Worm (Caenorhabditis elegans): ENCODE data around the gene srg-59.

The srg-59 gene

DNA sequence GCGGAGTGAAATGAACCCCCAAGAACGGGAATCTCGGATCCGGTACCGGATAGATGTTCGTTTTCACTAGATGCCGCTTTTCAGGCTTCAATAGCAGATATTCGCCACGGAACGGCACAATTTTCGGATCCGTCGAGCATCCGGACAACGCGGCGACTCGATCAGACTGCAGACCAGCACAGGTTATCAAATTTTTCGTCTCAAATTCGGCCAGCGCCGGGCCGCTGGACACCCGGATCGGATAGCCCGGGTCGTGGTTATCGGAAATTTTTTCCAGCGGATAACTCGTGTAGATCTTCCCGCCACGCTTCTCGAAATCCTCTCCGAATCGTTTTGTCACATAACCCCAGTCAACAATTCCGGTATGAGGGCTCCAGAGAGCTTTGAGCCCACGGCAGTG is 34.6 kb downstream of the srg-59 start:
- TF ChIP-seq sma-3 (GFP tag; optimal IDR thresholded peaks at IDR 0.05), result no peak
- TF ChIP-seq zag-1 (tag; optimal IDR thresholded peaks at IDR 0.05), result no peak
- TF ChIP-seq nhr-21 (tag; optimal IDR thresholded peaks at IDR 0.05), result no peak
- TF ChIP-seq F13H6.1 (tag; optimal IDR thresholded peaks at IDR 0.05), result no peak
- TF ChIP-seq nhr-12 (tag; optimal IDR thresholded peaks at IDR 0.05), result no peak
- no peak for TF ChIP-seq mbf-1 (tag; optimal IDR thresholded peaks at IDR 0.05)
- no peak for TF ChIP-seq C34F6.9 (tag; optimal IDR thresholded peaks at IDR 0.05)
- TF ChIP-seq mab-5 (tag; optimal IDR thresholded peaks at IDR 0.05), result no peak
- TF ChIP-seq ceh-82 (tag; optimal IDR thresholded peaks at IDR 0.05), result no peak
- TF ChIP-seq aly-2 (tag; optimal IDR thresholded peaks at IDR 0.05), result no peak
- no peak for TF ChIP-seq gmeb-1 (tag; optimal IDR thresholded peaks at IDR 0.05)
- no peak for TF ChIP-seq nhr-25 (tag; optimal IDR thresholded peaks at IDR 0.05)
- no peak for TF ChIP-seq skn-1 (tag; optimal IDR thresholded peaks at IDR 0.05)
- TF ChIP-seq nhr-23 (tag; optimal IDR thresholded peaks at IDR 0.05), result no peak
- no peak for TF ChIP-seq unc-62 (GFP tag; optimal IDR thresholded peaks at IDR 0.05)

DNA sequence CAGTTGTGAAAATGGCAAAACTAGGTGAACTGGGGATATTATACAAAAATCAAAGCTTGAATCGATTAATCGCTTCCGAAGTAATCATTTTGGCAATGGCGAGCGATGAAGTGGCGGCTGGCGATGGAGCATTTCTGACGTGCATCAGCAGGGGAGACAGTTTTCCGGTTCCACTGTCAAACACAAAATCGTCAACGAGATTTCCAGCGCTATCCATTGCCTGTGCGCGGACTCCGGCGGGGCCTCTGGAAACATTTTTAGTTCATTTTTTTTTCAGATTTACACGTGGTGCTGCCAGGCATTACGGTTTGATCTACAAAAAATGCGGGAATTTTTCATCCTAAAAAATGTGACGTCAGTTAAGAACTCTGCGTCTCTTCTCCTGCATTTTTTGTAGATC is 36.6 kb downstream of the srg-59 start:
- no peak for TF ChIP-seq ztf-11 (tag; optimal IDR thresholded peaks at IDR 0.05)
- no peak for TF ChIP-seq nhr-6 (tag; optimal IDR thresholded peaks at IDR 0.05)
- no peak for TF ChIP-seq ZK546.5 (tag; optimal IDR thresholded peaks at IDR 0.05)
- no peak for TF ChIP-seq unc-62 (GFP tag; optimal IDR thresholded peaks at IDR 0.05)
- TF ChIP-seq nhr-129 (tag; optimal IDR thresholded peaks at IDR 0.05), result no peak
- no peak for TF ChIP-seq alr-1 (tag; optimal IDR thresholded peaks at IDR 0.05)
- TF ChIP-seq mbf-1 (tag; optimal IDR thresholded peaks at IDR 0.05), result no peak
- no peak for TF ChIP-seq fos-1 (tag; optimal IDR thresholded peaks at IDR 0.05)
- no peak for TF ChIP-seq ztf-4 (tag; optimal IDR thresholded peaks at IDR 0.05)
- no peak for TF ChIP-seq ceh-16 (tag; optimal IDR thresholded peaks at IDR 0.05)

DNA sequence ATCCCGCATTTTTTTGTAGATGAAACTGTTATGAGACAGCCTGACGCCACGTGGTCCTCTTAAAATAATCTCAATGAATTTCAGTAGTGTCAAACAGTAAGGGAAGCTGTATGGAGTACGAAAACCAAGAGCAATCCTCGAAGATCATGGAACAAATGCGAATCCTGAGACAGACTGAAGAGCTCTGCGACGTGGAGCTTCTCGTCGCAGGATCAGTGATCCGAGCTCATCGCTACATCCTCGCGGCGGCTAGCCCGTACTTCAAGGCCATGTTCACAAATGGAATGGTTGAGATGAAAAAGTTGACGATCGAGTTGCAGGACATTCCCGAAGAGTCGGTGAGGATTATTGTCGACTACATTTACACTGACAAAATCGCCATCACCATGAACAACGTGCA is 40.9 kb downstream of the srg-59 start:
- TF ChIP-seq lsy-2 (tag; optimal IDR thresholded peaks at IDR 0.05) (no peak), ztf-4 (tag; optimal IDR thresholded peaks at IDR 0.05) (no peak), sem-4 (tag; optimal IDR thresholded peaks at IDR 0.05) (no peak), nhr-6 (tag; optimal IDR thresholded peaks at IDR 0.05) (no peak), zag-1 (tag; optimal IDR thresholded peaks at IDR 0.05) (no peak), C34F6.9 (tag; optimal IDR thresholded peaks at IDR 0.05) (no peak), nhr-10 (tag; optimal IDR thresholded peaks at IDR 0.05) (no peak), ztf-11 (tag; optimal IDR thresholded peaks at IDR 0.05) (no peak), nhr-12 (tag; optimal IDR thresholded peaks at IDR 0.05) (no peak), mbf-1 (tag; optimal IDR thresholded peaks at IDR 0.05) (no peak), skn-1 (tag; optimal IDR thresholded peaks at IDR 0.05) (no peak), nhr-11 (tag; optimal IDR thresholded peaks at IDR 0.05) (no peak), nhr-237 (tag; optimal IDR thresholded peaks at IDR 0.05) (no peak), mab-5 (tag; optimal IDR thresholded peaks at IDR 0.05) (no peak), ama-1 (optimal IDR thresholded peaks at IDR 0.05) (no peak), sma-3 (GFP tag; optimal IDR thresholded peaks at IDR 0.05) (no peak)

DNA sequence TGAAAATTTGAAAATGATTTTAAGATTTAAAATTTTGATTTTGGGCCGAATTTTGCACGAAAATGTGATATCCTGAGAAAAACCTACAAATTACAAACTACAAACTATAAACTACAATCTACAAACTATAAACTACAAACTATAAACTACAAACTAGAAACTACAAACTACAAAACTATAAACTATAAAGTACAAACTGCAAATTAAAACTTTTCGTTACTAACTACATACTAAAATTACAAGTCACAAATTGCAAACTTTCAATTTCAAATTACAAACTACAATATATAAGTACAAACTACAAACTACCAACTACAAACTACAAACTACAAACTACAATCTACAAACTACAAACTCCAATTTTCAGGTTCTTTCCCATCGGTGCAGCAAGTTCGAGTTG is 41.6 kb downstream of the srg-59 start:
- no peak for TF ChIP-seq lin-11 (tag; optimal IDR thresholded peaks at IDR 0.05)
- TF ChIP-seq fos-1 (tag; optimal IDR thresholded peaks at IDR 0.05), result no peak
- TF ChIP-seq nhr-77 (tag; optimal IDR thresholded peaks at IDR 0.05), result no peak

DNA sequence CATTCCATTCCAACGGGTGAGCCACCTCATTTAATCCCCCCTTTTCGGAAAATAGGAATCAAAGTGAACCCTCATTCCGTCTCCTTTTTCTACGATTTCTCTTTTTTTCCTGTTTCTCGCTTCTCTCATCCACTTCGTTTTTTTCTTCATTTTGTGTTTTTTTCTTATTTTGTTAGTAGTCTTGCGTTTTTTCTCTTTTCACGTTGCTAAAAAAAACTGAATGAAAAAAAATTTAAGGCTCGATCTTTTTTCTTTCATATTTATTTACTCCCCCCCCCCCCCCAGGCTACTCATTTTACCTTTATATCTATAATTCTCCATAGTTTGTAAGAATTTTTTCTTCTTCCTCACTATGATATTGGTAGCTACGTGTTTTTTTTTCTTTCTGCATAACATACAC is 47.5 kb downstream of the srg-59 start:
- TF ChIP-seq unc-55 (GFP tag; optimal IDR thresholded peaks at IDR 0.05), result peak; percentile 28
- TF ChIP-seq elt-3 (tag; optimal IDR thresholded peaks at IDR 0.05), result no peak

DNA sequence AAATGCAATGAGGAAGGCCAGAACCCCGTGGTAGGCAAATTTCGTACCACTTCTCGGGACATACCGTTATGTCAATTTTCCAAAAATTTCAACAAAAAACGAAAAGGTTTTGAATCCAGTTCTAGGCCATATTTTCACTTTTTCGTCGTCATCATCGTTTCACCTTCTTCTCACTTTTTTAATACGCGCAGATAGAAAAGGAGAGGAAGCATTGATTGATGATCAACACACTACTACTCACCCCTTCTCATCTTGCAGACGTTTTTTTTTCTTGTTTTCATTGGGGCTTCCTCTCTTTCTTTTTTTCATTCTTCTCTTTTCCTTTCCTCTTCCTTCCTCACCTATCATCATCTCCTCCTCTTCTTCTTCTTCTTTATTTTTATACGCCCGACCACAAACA is 49.4 kb downstream of the srg-59 start:
- no peak for TF ChIP-seq nhr-129 (tag; optimal IDR thresholded peaks at IDR 0.05)
- TF ChIP-seq nhr-25 (tag; optimal IDR thresholded peaks at IDR 0.05), result peak; percentile 10
- TF ChIP-seq blmp-1 (tag; optimal IDR thresholded peaks at IDR 0.05; ENCODE audit: insufficient read depth), result peak; percentile 90
